Fruit fly (Drosophila melanogaster) whole organism, embryonic: ENCODE results near the gene aos.
A peak's percentile ranks its signal among the peaks of the same experiment; 100 is the strongest.

Experiments
- Aef1 ChIP-seq: fragments of 200-800 bp; sonication (Bioruptor generic); IDR thresholded peaks from 3 replicates; pipeline ENCODE4 v1.3.6; 2022; ENCODE audit warnings: missing biosample characterization, missing genetic modification characterization
- Bgb ChIP-seq: fragments of 200-800 bp; sonication (Bioruptor generic); IDR thresholded peaks from 2 replicates; pipeline ENCODE4 v1.3.6; 2022; ENCODE audit warnings: missing biosample characterization, missing genetic modification characterization; ENCODE audit not compliant: partially characterized antibody
- CG10366 ChIP-seq: fragments of 200-800 bp; sonication (Bioruptor generic); IDR thresholded peaks from 2 replicates; pipeline ENCODE4 v1.3.6; 2022; ENCODE audit warnings: missing biosample characterization, missing genetic modification characterization
- CG10979 ChIP-seq: fragments of 200-800 bp; sonication (Bioruptor generic); optimal IDR thresholded peaks from 2 replicates; lab custom pipeline; 2018; ENCODE audit warnings: missing biosample characterization, mild to moderate bottlenecking, missing genetic modification characterization, moderate library complexity
- CG11504 ChIP-seq: fragments of 200-800 bp; sonication (Bioruptor generic); optimal IDR thresholded peaks from 3 replicates; lab custom pipeline; 2019; ENCODE audit warnings: missing biosample characterization, mild to moderate bottlenecking, missing genetic modification characterization, moderate library complexity
- CG17359 ChIP-seq: fragments of 200-800 bp; sonication (Bioruptor generic); optimal IDR thresholded peaks from 3 replicates; lab custom pipeline; 2018; ENCODE audit warnings: missing biosample characterization, mild to moderate bottlenecking, missing genetic modification characterization, moderate library complexity
- CG17361 ChIP-seq: fragments of 200-800 bp; sonication (Bioruptor generic); IDR thresholded peaks from 3 replicates; pipeline ENCODE4 v1.3.6; 2022; ENCODE audit warnings: missing biosample characterization, missing genetic modification characterization
- CG18262 ChIP-seq: fragments of 200-800 bp; optimal IDR thresholded peaks from 3 replicates; lab custom pipeline; 2019; ENCODE audit warnings: missing biosample characterization, mild to moderate bottlenecking, missing genetic modification characterization, moderate library complexity
- CG2678 ChIP-seq: fragments of 200-800 bp; sonication (Bioruptor generic); optimal IDR thresholded peaks from 3 replicates; lab custom pipeline; 2019; ENCODE audit warnings: missing biosample characterization, mild to moderate bottlenecking, missing genetic modification characterization, moderate library complexity
- CG2712 ChIP-seq: fragments of 200-800 bp; optimal IDR thresholded peaks from 3 replicates; lab custom pipeline; 2019; ENCODE audit warnings: missing biosample characterization, mild to moderate bottlenecking, missing genetic modification characterization, moderate library complexity
- CG31441 ChIP-seq: fragments of 200-800 bp; sonication (Bioruptor generic); IDR thresholded peaks from 2 replicates; pipeline ENCODE4 v1.3.6; 2022; ENCODE audit warnings: missing biosample characterization, missing genetic modification characterization
- CG3995 ChIP-seq: fragments of 200-800 bp; sonication (Bioruptor generic); optimal IDR thresholded peaks from 3 replicates; lab custom pipeline; 2016; ENCODE audit warnings: missing biosample characterization, missing genetic modification characterization
- CG4424 ChIP-seq: fragments of 200-800 bp; sonication (Bioruptor generic); optimal IDR thresholded peaks from 3 replicates; lab custom pipeline; 2016; ENCODE audit warnings: missing biosample characterization, missing genetic modification characterization
- CG6683 ChIP-seq: fragments of 200-800 bp; sonication (Bioruptor generic); optimal IDR thresholded peaks from 2 replicates; lab custom pipeline; 2017; ENCODE audit warnings: missing biosample characterization, mild to moderate bottlenecking, missing genetic modification characterization, missing genetic modification reagents
- CG6689 ChIP-seq: fragments of 200-800 bp; sonication (Bioruptor generic); IDR thresholded peaks from 2 replicates; pipeline ENCODE4 v1.3.6; 2022; ENCODE audit warnings: missing biosample characterization, missing genetic modification characterization
- CG7839 ChIP-seq: fragments of 200-800 bp; sonication (Bioruptor generic); optimal IDR thresholded peaks from 3 replicates; lab custom pipeline; 2018; ENCODE audit warnings: missing biosample characterization, mild to moderate bottlenecking, missing genetic modification characterization, moderate library complexity
- CG9437 ChIP-seq: fragments of 200-800 bp; sonication (Bioruptor generic); optimal IDR thresholded peaks from 2 replicates; lab custom pipeline; 2018; ENCODE audit warnings: missing biosample characterization, mild to moderate bottlenecking, missing genetic modification characterization
- CTCF ChIP-seq: fragments of 200-800 bp; sonication (Bioruptor generic); optimal IDR thresholded peaks from 2 replicates; lab custom pipeline; 2017; ENCODE audit warnings: missing biosample characterization, mild to moderate bottlenecking, missing genetic modification characterization, moderate library complexity
- CoRest ChIP-seq: fragments of 200-800 bp; sonication (Bioruptor generic); optimal IDR thresholded peaks from 3 replicates; lab custom pipeline; 2018; ENCODE audit warnings: missing biosample characterization, mild to moderate bottlenecking, missing genetic modification characterization, moderate library complexity
- D ChIP-seq, 2 experiments: fragments of 200-800 bp in 1 of 2; fragments of >200 bp in 1 of 2; sonication (Bioruptor generic) in 1 of 2; optimal IDR thresholded peaks; 2 replicates in 1 of 2; 3 replicates in 1 of 2; lab custom pipeline; 2017; ENCODE audit warnings: mild to moderate bottlenecking in 1 of 2, missing biosample characterization in 1 of 2, missing genetic modification characterization in 1 of 2, missing genetic modification reagents in 1 of 2
- Drgx ChIP-seq: fragments of 200-800 bp; sonication (Bioruptor generic); IDR thresholded peaks from 2 replicates; pipeline ENCODE4 v1.3.6; 2022; ENCODE audit warnings: missing biosample characterization, missing genetic modification characterization
- E2f2 ChIP-seq: fragments of 200-800 bp; sonication (Bioruptor generic); IDR thresholded peaks from 2 replicates; pipeline ENCODE4 v1.3.6; 2022; ENCODE audit warnings: missing biosample characterization, missing genetic modification characterization
- Hand ChIP-seq: fragments of 200-800 bp; sonication (Bioruptor generic); optimal IDR thresholded peaks from 2 replicates; lab custom pipeline; 2017; ENCODE audit warnings: mild to moderate bottlenecking, missing biosample characterization, missing genetic modification reagents, missing genetic modification characterization
- HmgZ ChIP-seq: fragments of 200-800 bp; sonication (Bioruptor generic); optimal IDR thresholded peaks from 2 replicates; lab custom pipeline; 2018; ENCODE audit warnings: missing biosample characterization, mild to moderate bottlenecking, missing genetic modification characterization
- Hr51 ChIP-seq, 2 experiments: fragments of 200-800 bp; sonication (Bioruptor generic); optimal IDR thresholded peaks; 2 replicates in 1 of 2; 3 replicates in 1 of 2; lab custom pipeline; 2016 to 2018; ENCODE audit warnings: missing biosample characterization in 2 of 2, missing genetic modification characterization in 2 of 2, mild to moderate bottlenecking in 1 of 2, moderate library complexity in 1 of 2
- NFAT ChIP-seq: fragments of 200-800 bp; sonication (Bioruptor generic); IDR thresholded peaks from 2 replicates; pipeline ENCODE4 v1.3.6; 2022; ENCODE audit warnings: missing biosample characterization, missing genetic modification characterization
- Oli ChIP-seq: fragments of 200-800 bp; sonication (Bioruptor generic); optimal IDR thresholded peaks from 2 replicates; lab custom pipeline; 2018; ENCODE audit warnings: missing biosample characterization, mild to moderate bottlenecking, missing genetic modification characterization, moderate library complexity
- Pdp1 ChIP-seq, 2 experiments: fragments of 200-800 bp; sonication (Bioruptor generic); optimal IDR thresholded peaks; 3 replicates each; lab custom pipeline; 2016; ENCODE audit warnings: missing biosample characterization in 2 of 2, missing genetic modification characterization in 2 of 2, mild to moderate bottlenecking in 1 of 2, moderate library complexity in 1 of 2
- Scr ChIP-seq: fragments of 200-800 bp; sonication (Bioruptor generic); IDR thresholded peaks from 2 replicates; pipeline ENCODE4 v1.3.6; 2022; ENCODE audit warnings: missing biosample characterization, missing genetic modification characterization; ENCODE audit not compliant: partially characterized antibody
- Six4 ChIP-seq: fragments of 200-800 bp; sonication (Bioruptor generic); optimal IDR thresholded peaks from 2 replicates; lab custom pipeline; 2016; ENCODE audit warnings: missing biosample characterization, missing genetic modification characterization
- Sox100B ChIP-seq: fragments of 200-800 bp; sonication (Bioruptor generic); optimal IDR thresholded peaks from 3 replicates; lab custom pipeline; 2018; ENCODE audit warnings: missing biosample characterization, mild to moderate bottlenecking, missing genetic modification characterization
- Vsx1 ChIP-seq: fragments of 200-800 bp; sonication (Bioruptor generic); optimal IDR thresholded peaks from 2 replicates; lab custom pipeline; 2017; ENCODE audit warnings: missing biosample characterization, mild to moderate bottlenecking, missing genetic modification characterization, missing genetic modification reagents
- ase ChIP-seq: fragments of 200-800 bp; sonication (Bioruptor generic); IDR thresholded peaks from 3 replicates; pipeline ENCODE4 v1.3.6; 2022; ENCODE audit warnings: missing biosample characterization, missing genetic modification characterization
- az2 ChIP-seq: fragments of 200-800 bp; sonication (Bioruptor generic); optimal IDR thresholded peaks from 3 replicates; lab custom pipeline; 2016; ENCODE audit warnings: missing biosample characterization, missing genetic modification characterization
- bsh ChIP-seq, 2 experiments: fragments of 200-800 bp; sonication (Bioruptor generic); optimal IDR thresholded peaks; 2 replicates each; lab custom pipeline; 2017 to 2018; ENCODE audit warnings: mild to moderate bottlenecking in 2 of 2, missing biosample characterization in 2 of 2, missing genetic modification characterization in 2 of 2, moderate library complexity in 1 of 2
- ci ChIP-seq: fragments of 200-800 bp; sonication (Bioruptor generic); IDR thresholded peaks from 3 replicates; pipeline ENCODE4 v1.3.6; 2022; ENCODE audit warnings: missing biosample characterization, missing genetic modification characterization
- crp ChIP-seq, 2 experiments: fragments of 200-800 bp; sonication (Bioruptor generic); optimal IDR thresholded peaks; 2 replicates in 1 of 2; 3 replicates in 1 of 2; lab custom pipeline; 2017; ENCODE audit warnings: missing biosample characterization in 2 of 2, missing genetic modification characterization in 2 of 2, mild to moderate bottlenecking in 1 of 2, moderate library complexity in 1 of 2
- dan ChIP-seq: fragments of 200-800 bp; sonication (Bioruptor generic); IDR thresholded peaks from 2 replicates; pipeline ENCODE4 v1.3.6; 2022; ENCODE audit warnings: missing biosample characterization, missing genetic modification characterization
- dmrt99B ChIP-seq: fragments of 200-800 bp; sonication (Bioruptor generic); optimal IDR thresholded peaks from 2 replicates; lab custom pipeline; 2018; ENCODE audit warnings: missing biosample characterization, mild to moderate bottlenecking, missing genetic modification characterization, moderate library complexity
- ems ChIP-seq: fragments of 200-800 bp; sonication (Bioruptor generic); optimal IDR thresholded peaks from 3 replicates; lab custom pipeline; 2016; ENCODE audit warnings: missing biosample characterization, missing genetic modification characterization
- eyg ChIP-seq: fragments of 200-800 bp; sonication (Bioruptor generic); optimal IDR thresholded peaks from 3 replicates; lab custom pipeline; 2016; ENCODE audit warnings: missing biosample characterization, missing genetic modification characterization
- gem ChIP-seq: fragments of 200-800 bp; sonication (Bioruptor generic); optimal IDR thresholded peaks from 2 replicates; lab custom pipeline; 2019; ENCODE audit warnings: missing biosample characterization, mild to moderate bottlenecking, missing genetic modification characterization, moderate library complexity
- lola ChIP-seq, 3 experiments: fragments of >200 bp in 2 of 3; fragments of 200-800 bp in 1 of 3; sonication (Bioruptor generic) in 1 of 3; optimal IDR thresholded peaks; 2 replicates each; lab custom pipeline; 2017 to 2019; ENCODE audit warnings: missing biosample characterization in 3 of 3, missing genetic modification characterization in 3 of 3, mild to moderate bottlenecking in 1 of 3, moderate library complexity in 1 of 3
- nmo ChIP-seq: fragments of 200-800 bp; sonication (Bioruptor generic); optimal IDR thresholded peaks from 2 replicates; lab custom pipeline; 2018; ENCODE audit warnings: missing biosample characterization, mild to moderate bottlenecking, missing genetic modification characterization, moderate library complexity
- phol ChIP-seq: fragments of 200-800 bp; sonication (Bioruptor generic); optimal IDR thresholded peaks from 3 replicates; lab custom pipeline; 2018; ENCODE audit warnings: missing biosample characterization, mild to moderate bottlenecking, missing genetic modification characterization, moderate library complexity
- ro ChIP-seq: fragments of 200-800 bp; sonication (Bioruptor generic); IDR thresholded peaks from 2 replicates; pipeline ENCODE4 v1.3.6; 2022; ENCODE audit warnings: missing biosample characterization, missing genetic modification characterization
- sens ChIP-seq: fragments of 200-800 bp; sonication (Bioruptor generic); peaks from one replicate; lab custom pipeline; 2016; ENCODE audit warnings: missing biosample characterization, missing genetic modification characterization
- stwl ChIP-seq: fragments of 200-800 bp; sonication (Bioruptor generic); optimal IDR thresholded peaks from 3 replicates; lab custom pipeline; 2018; ENCODE audit warnings: missing biosample characterization, mild to moderate bottlenecking, missing genetic modification characterization, moderate library complexity
- usp ChIP-seq: fragments of >200 bp; optimal IDR thresholded peaks from 2 replicates; lab custom pipeline; 2017; ENCODE audit warnings: missing biosample characterization, missing genetic modification characterization

aos gene

dm6 chr3L:16470071-16470470 lies 13.4 kb downstream of the aos start:
- TF ChIP-seq Hand (GFP tag; lab: Kevin White, UChicago) (no peak), Bgb (GFP tag; lab: Robert Waterston, UW) (peak; percentile 40; the same call in 1 of the 2 replicates), Six4 (GFP tag; lab: Kevin White, UChicago) (no peak), Pdp1 (GFP tag; optimal IDR thresholded peaks at IDR 0.05; lab: Kevin White, UChicago) (peak in 1 of 2 experiments; percentile 28), Vsx1 (no peak), usp (GFP tag; lab: Kevin White, UChicago) (no peak), HmgZ (tag; lab: Kevin White, UChicago) (peak; percentile 1), stwl (peak; percentile 61), CoRest (tag; lab: Kevin White, UChicago) (no peak), CG9437 (GFP tag; lab: Kevin White, UChicago) (peak; percentile 99), eyg (no peak), lola (GFP tag; optimal IDR thresholded peaks at IDR 0.05; lab: Kevin White, UChicago) (peak in 1 of 3 experiments; percentile 7), Aef1 (GFP tag; lab: Robert Waterston, UW) (no peak), CTCF (GFP tag; lab: Kevin White, UChicago) (peak; percentile 57), ase (GFP tag; lab: Robert Waterston, UW) (no peak), ro (GFP tag; lab: Robert Waterston, UW) (no peak), CG11504 (tag; lab: Kevin White, UChicago) (peak; percentile 36), CG3995 (no peak), sens (GFP tag; lab: Kevin White, UChicago) (peak; percentile 69), ci (GFP tag; lab: Robert Waterston, UW) (no peak)
- TF ChIP-seq, all 482 proteins: peak for 9

- 0 out of 2 replicates have a peak, but pooled peaks have one; percentile 20 for TF ChIP-seq CG6689
- peak in 1 of 2 experiments; percentile 10 for TF ChIP-seq Hr51 (GFP tag; optimal IDR thresholded peaks at IDR 0.05; lab: Kevin White, UChicago)
- TF ChIP-seq Sox100B (GFP tag; lab: Kevin White, UChicago), result peak; percentile 27
- no peak for TF ChIP-seq NFAT (GFP tag; lab: Robert Waterston, UW)
- TF ChIP-seq dan (GFP tag; lab: Robert Waterston, UW), result no peak
- peak; percentile 46; the same call in 1 of the 2 replicates for TF ChIP-seq CG31441
- TF ChIP-seq CG10979 (tag; lab: Kevin White, UChicago), result peak; percentile 28
- no peak for TF ChIP-seq ems (GFP tag; lab: Kevin White, UChicago)
- TF ChIP-seq CG2712, result peak; percentile 23
- no peak for TF ChIP-seq CG10366 (GFP tag; lab: Robert Waterston, UW)
- TF ChIP-seq crp (GFP tag; optimal IDR thresholded peaks at IDR 0.05; lab: Kevin White, UChicago), result no peak
- peak; percentile 2 for TF ChIP-seq dmrt99B
- TF ChIP-seq CG17361 (GFP tag; lab: Robert Waterston, UW), result 0 out of 3 replicates have a peak, but pooled peaks have one; percentile 27
- peak; percentile 32 for TF ChIP-seq CG18262 (tag; lab: Kevin White, UChicago)
- TF ChIP-seq E2f2 (GFP tag; lab: Robert Waterston, UW), result no peak
- TF ChIP-seq phol, result peak; percentile 25
- TF ChIP-seq CG11504 (tag; lab: Kevin White, UChicago), result peak; percentile 42
- TF ChIP-seq bsh (GFP tag; optimal IDR thresholded peaks at IDR 0.05; lab: Kevin White, UChicago), result peak in 1 of 2 experiments; percentile 51
- TF ChIP-seq Drgx (GFP tag; lab: Robert Waterston, UW), result 0 out of 2 replicates have a peak, but pooled peaks have one; percentile 21
- peak; percentile 9 for TF ChIP-seq CG4424 (GFP tag; lab: Kevin White, UChicago)
- TF ChIP-seq CG17359 (tag; lab: Kevin White, UChicago), result peak; percentile 23
- peak; percentile 1 for TF ChIP-seq az2
- TF ChIP-seq CG7839 (tag; lab: Kevin White, UChicago), result peak; percentile 3
- no peak for TF ChIP-seq Scr (GFP tag; lab: Robert Waterston, UW)
- peak; percentile 12 for TF ChIP-seq CG2678 (tag; lab: Kevin White, UChicago)
- peak; percentile 26 for TF ChIP-seq gem (tag; lab: Kevin White, UChicago)
- TF ChIP-seq Oli (tag; lab: Kevin White, UChicago), result peak; percentile 18
- no peak for TF ChIP-seq CG6683 (GFP tag; lab: Kevin White, UChicago)
- TF ChIP-seq nmo (GFP tag; lab: Kevin White, UChicago), result peak; percentile 22
- TF ChIP-seq D (optimal IDR thresholded peaks at IDR 0.05; lab: Kevin White, UChicago), result no peak
- TF ChIP-seq D (GFP tag; optimal IDR thresholded peaks at IDR 0.05; lab: Kevin White, UChicago), result peak; percentile 6
Measured at dm6 chr3L:16463846-16464245, 19.6 kb downstream of the aos start.
